Worm (Caenorhabditis elegans) whole organism, L4 larva: ENCODE data around the gene F43C11.10.

Experiments used
- F26F4.8 ChIP-seq: fragments of 200-800 bp; sonication (Bioruptor generic); conservative IDR thresholded peaks from 2 replicates; pipeline ENCODE4 v1.3.6; 2022; ENCODE audit warnings: missing genetic modification characterization, missing compliant biosample characterization
- R02D3.7 ChIP-seq: fragments of 150-350 bp; sonication (generic microtip); optimal IDR thresholded peaks from 3 replicates; lab custom pipeline; 2014; ENCODE audit warnings: missing biosample characterization, missing genetic modification characterization
- Y105C5A.15 ChIP-seq: fragments of 200-800 bp; sonication (Bioruptor generic); IDR thresholded peaks from 2 replicates; pipeline ENCODE4 v1.3.6; 2022; ENCODE audit warnings: missing genetic modification characterization, missing compliant biosample characterization
- ZK337.2 ChIP-seq: fragments of 200-800 bp; sonication (Bioruptor generic); IDR thresholded peaks from 2 replicates; pipeline ENCODE4 v1.3.6; 2022; ENCODE audit warnings: missing genetic modification reagents, missing genetic modification characterization, missing compliant biosample characterization
- ama-1 ChIP-seq: fragments of 150-350 bp; optimal IDR thresholded peaks from 2 replicates; lab custom pipeline; 2014; ENCODE audit warnings: inconsistent platforms, mixed read lengths
- ceh-28 ChIP-seq: fragments of 150-350 bp; optimal IDR thresholded peaks from 2 replicates; lab custom pipeline; 2014; ENCODE audit warnings: missing biosample characterization, missing genetic modification reagents, missing genetic modification characterization
- ceh-62 ChIP-seq: sonication (generic microtip); optimal IDR thresholded peaks from 2 replicates; lab custom pipeline; 2017; ENCODE audit warnings: missing biosample characterization, missing genetic modification characterization
- ceh-82 ChIP-seq: sonication (generic microtip); optimal IDR thresholded peaks from 2 replicates; lab custom pipeline; 2017; ENCODE audit warnings: missing biosample characterization, missing genetic modification characterization
- ces-1 ChIP-seq: fragments of 150-350 bp; sonication (generic microtip); optimal IDR thresholded peaks from 4 replicates; lab custom pipeline; 2014; ENCODE audit warnings: missing biosample characterization, missing genetic modification reagents, missing genetic modification characterization
- cey-2 ChIP-seq: sonication (generic microtip); optimal IDR thresholded peaks from 3 replicates; lab custom pipeline; 2017; ENCODE audit warnings: missing genetic modification characterization, mild to moderate bottlenecking, missing compliant biosample characterization, antibody characterized with exemption, borderline replicate concordance; ENCODE audit not compliant: insufficient read depth
- daf-16 ChIP-seq, 3 experiments: sonication (generic microtip); optimal IDR thresholded peaks; 2 replicates each; lab custom pipeline; 2016 to 2017; ENCODE audit warnings: missing genetic modification characterization in 3 of 3, missing genetic modification reagents in 3 of 3, mild to moderate bottlenecking in 2 of 3, missing compliant biosample characterization in 2 of 3, missing biosample characterization in 1 of 3, moderate library complexity in 1 of 3
- daf-19 ChIP-seq: fragments of 200-800 bp; sonication (Bioruptor generic); conservative IDR thresholded peaks from 2 replicates; pipeline ENCODE4 v1.3.6; 2022; ENCODE audit warnings: missing genetic modification characterization, missing compliant biosample characterization
- dve-1 ChIP-seq: sonication (generic microtip); optimal IDR thresholded peaks from 2 replicates; lab custom pipeline; 2017; ENCODE audit warnings: antibody characterized with exemption, mild to moderate bottlenecking, missing genetic modification characterization, missing compliant biosample characterization; ENCODE audit not compliant: insufficient read depth
- egl-27 ChIP-seq: sonication (generic microtip); optimal IDR thresholded peaks from 3 replicates; lab custom pipeline; 2017; ENCODE audit warnings: missing biosample characterization, missing genetic modification reagents, missing genetic modification characterization
- hlh-11 ChIP-seq: fragments of 200-800 bp; sonication (Bioruptor generic); optimal IDR thresholded peaks from 2 replicates; lab custom pipeline; 2018; ENCODE audit warnings: mild to moderate bottlenecking, missing genetic modification characterization, missing compliant biosample characterization
- hmg-1.1 ChIP-seq: fragments of 200-800 bp; sonication (Bioruptor generic); IDR thresholded peaks from 2 replicates; pipeline ENCODE4 v1.3.6; 2022; ENCODE audit warnings: missing genetic modification reagents, missing genetic modification characterization, missing compliant biosample characterization
- lin-1 ChIP-seq: fragments of 200-800 bp; sonication (Bioruptor generic); IDR thresholded peaks from 2 replicates; pipeline ENCODE4 v1.3.6; 2022; ENCODE audit warnings: missing genetic modification reagents, missing genetic modification characterization, missing compliant biosample characterization
- lin-13 ChIP-seq: fragments of 150-350 bp; optimal IDR thresholded peaks from 2 replicates; lab custom pipeline; 2014; ENCODE audit warnings: missing biosample characterization, missing genetic modification reagents, missing genetic modification characterization
- lin-15B ChIP-seq: fragments of 150-350 bp; sonication (generic microtip); optimal IDR thresholded peaks from 3 replicates; lab custom pipeline; 2014; ENCODE audit warnings: missing biosample characterization, missing genetic modification characterization
- lin-29 ChIP-seq: fragments of 200-800 bp; sonication (Bioruptor generic); IDR thresholded peaks from 2 replicates; pipeline ENCODE4 v1.3.6; 2022; ENCODE audit warnings: missing genetic modification reagents, missing genetic modification characterization, missing compliant biosample characterization
- madf-9 ChIP-seq: fragments of 200-800 bp; sonication (Bioruptor generic); conservative IDR thresholded peaks from 2 replicates; pipeline ENCODE4 v1.3.6; 2022; ENCODE audit warnings: missing genetic modification reagents, missing genetic modification characterization, missing compliant biosample characterization
- mdt-29 ChIP-seq: fragments of 200-800 bp; sonication (Bioruptor generic); IDR thresholded peaks from 2 replicates; pipeline ENCODE4 v1.3.6; 2022; ENCODE audit warnings: missing genetic modification reagents, missing genetic modification characterization, missing compliant biosample characterization
- mxl-2 ChIP-seq: fragments of 200-800 bp; sonication (Bioruptor generic); conservative IDR thresholded peaks from 2 replicates; pipeline ENCODE4 v1.3.6; 2022; ENCODE audit warnings: missing genetic modification reagents, missing genetic modification characterization, missing compliant biosample characterization
- mxl-3 ChIP-seq: fragments of 200-800 bp; sonication (Bioruptor generic); optimal IDR thresholded peaks from 2 replicates; lab custom pipeline; 2018; ENCODE audit warnings: mild to moderate bottlenecking, missing genetic modification characterization, missing compliant biosample characterization
- nhr-10 ChIP-seq: fragments of 150-350 bp; optimal IDR thresholded peaks from 2 replicates; lab custom pipeline; 2014; ENCODE audit warnings: missing biosample characterization, missing genetic modification characterization
- nhr-11 ChIP-seq: fragments of 150-350 bp; optimal IDR thresholded peaks from 2 replicates; lab custom pipeline; 2014; ENCODE audit warnings: missing biosample characterization, missing genetic modification characterization
- nhr-237 ChIP-seq: sonication (generic microtip); optimal IDR thresholded peaks from 2 replicates; lab custom pipeline; 2017; ENCODE audit warnings: missing biosample characterization, missing genetic modification characterization
- nhr-28 ChIP-seq: fragments of 150-350 bp; optimal IDR thresholded peaks from 2 replicates; lab custom pipeline; 2014; ENCODE audit warnings: missing biosample characterization, missing genetic modification characterization
- nhr-41 ChIP-seq: fragments of 200-800 bp; sonication (Bioruptor generic); IDR thresholded peaks from 2 replicates; pipeline ENCODE4 v1.3.6; 2022; ENCODE audit warnings: missing genetic modification reagents, missing genetic modification characterization, missing compliant biosample characterization
- nhr-6 ChIP-seq: fragments of 150-350 bp; optimal IDR thresholded peaks from 2 replicates; lab custom pipeline; 2014; ENCODE audit warnings: missing biosample characterization, missing genetic modification characterization
- pha-4 ChIP-seq, 2 experiments: fragments of 150-350 bp in 1 of 2; fragments of 200-800 bp in 1 of 2; sonication (Bioruptor generic) in 1 of 2; IDR thresholded peaks in 1 of 2; optimal IDR thresholded peaks in 1 of 2; 2 replicates each; pipeline versions ENCODE4 v1.3.6 to Lab custom; 2014 to 2022; ENCODE audit warnings: missing genetic modification characterization in 2 of 2, missing genetic modification reagents in 2 of 2, missing biosample characterization in 1 of 2, missing compliant biosample characterization in 1 of 2
- pqm-1 ChIP-seq: sonication (generic microtip); optimal IDR thresholded peaks from 2 replicates; lab custom pipeline; 2017; ENCODE audit warnings: missing biosample characterization, missing genetic modification characterization
- snpc-4 ChIP-seq: fragments of 150-350 bp; optimal IDR thresholded peaks from 2 replicates; lab custom pipeline; 2014; ENCODE audit warnings: missing biosample characterization, missing genetic modification characterization
- spr-3 ChIP-seq: fragments of 200-800 bp; sonication (Bioruptor generic); optimal IDR thresholded peaks from 2 replicates; lab custom pipeline; 2018; ENCODE audit warnings: mild to moderate bottlenecking, missing genetic modification characterization, missing compliant biosample characterization
- tra-1 ChIP-seq: fragments of 200-800 bp; sonication (Bioruptor generic); IDR thresholded peaks from 2 replicates; pipeline ENCODE4 v1.3.6; 2022; ENCODE audit warnings: missing genetic modification reagents, missing genetic modification characterization, missing compliant biosample characterization
- unc-130 ChIP-seq: sonication (generic microtip); optimal IDR thresholded peaks from 2 replicates; lab custom pipeline; 2016; ENCODE audit warnings: missing genetic modification reagents, missing genetic modification characterization, missing compliant biosample characterization
- unc-62 ChIP-seq, 3 experiments: fragments of 150-350 bp in 1 of 3; sonication (generic microtip); optimal IDR thresholded peaks in 2 of 3; peaks in 1 of 3; 1 replicate in 1 of 3; 2 replicates in 2 of 3; lab custom pipeline; 2014 to 2017; ENCODE audit warnings: missing biosample characterization in 3 of 3, missing genetic modification characterization in 3 of 3, missing genetic modification reagents in 3 of 3, missing genotype in 1 of 3
- vab-7 ChIP-seq: fragments of 200-800 bp; sonication (Bioruptor generic); IDR thresholded peaks from 2 replicates; pipeline ENCODE4 v1.3.6; 2022; ENCODE audit warnings: missing genetic modification reagents, missing genetic modification characterization, missing compliant biosample characterization
- zag-1 ChIP-seq: fragments of 150-350 bp; optimal IDR thresholded peaks from 2 replicates; lab custom pipeline; 2014; ENCODE audit warnings: missing biosample characterization, missing genetic modification characterization
- zfp-3 ChIP-seq: fragments of 200-800 bp; sonication (Bioruptor generic); conservative IDR thresholded peaks from 2 replicates; pipeline ENCODE4 v1.3.6; 2022; ENCODE audit warnings: missing genetic modification reagents, missing genetic modification characterization, missing compliant biosample characterization
- zip-11 ChIP-seq: fragments of 200-800 bp; sonication (Bioruptor generic); IDR thresholded peaks from 2 replicates; pipeline ENCODE4 v1.3.6; 2022; ENCODE audit warnings: missing genetic modification characterization, missing compliant biosample characterization

F43C11.10 gene

DNA sequence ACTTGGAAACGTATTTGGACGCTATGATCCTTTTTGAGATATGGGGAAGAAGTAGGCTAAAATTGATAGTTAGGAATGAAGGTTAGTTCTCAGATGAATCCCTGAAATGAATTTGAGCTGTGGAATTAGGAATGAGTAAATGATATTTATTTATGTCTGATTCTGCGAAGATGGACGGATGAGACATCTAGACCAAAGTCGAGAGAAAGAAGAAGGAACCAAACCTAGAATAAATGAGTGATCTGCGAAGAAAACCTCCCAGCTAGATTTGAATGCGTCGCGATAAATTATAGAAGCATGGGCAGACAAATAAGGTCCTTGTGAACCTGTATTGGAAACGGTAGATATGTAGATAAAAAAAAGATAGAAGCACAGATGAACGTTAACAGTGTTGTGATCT lies 7.5 kb upstream of the F43C11.10 start, which contains the start of gene F43C11.16 (continued):
- TF ChIP-seq ama-1 (lab: Kevin White, UChicago) (no peak), ceh-82 (tag; lab: Kevin White, UChicago) (no peak), lin-15B (no peak), ceh-28 (tag; lab: Kevin White, UChicago) (no peak)

DNA sequence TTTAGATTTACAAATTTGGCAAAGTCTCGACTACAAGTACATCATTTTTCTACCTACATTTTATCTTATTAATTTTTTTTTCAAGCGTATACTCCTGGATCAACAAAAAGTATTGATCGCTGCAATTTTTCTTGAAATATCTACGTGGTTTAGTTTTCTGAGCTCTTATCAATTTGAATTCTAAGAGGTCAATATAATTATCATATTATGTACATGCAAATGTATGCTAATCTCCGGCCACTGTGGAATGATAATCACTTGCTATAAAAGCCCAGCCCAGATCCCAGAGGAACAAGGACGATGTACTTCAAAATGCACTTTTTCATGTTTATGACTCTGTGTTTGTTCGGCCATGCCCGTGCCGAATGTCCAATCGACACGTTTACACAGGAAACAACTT lies 4.3 kb upstream of the F43C11.10 start, which contains the start of gene F43C11.1:
Gene F43C11.1, plus strand, starts transcription at position 301 of the 400 bp plus-strand sequence.
- TF ChIP-seq madf-9 (GFP tag; lab: Robert Waterston, UW) (no peak), nhr-10 (tag; lab: Kevin White, UChicago) (no peak), cey-2 (tag; lab: Kevin White, UChicago) (no peak), spr-3 (GFP tag; lab: Kevin White, UChicago) (no peak), hmg-1.1 (GFP tag; lab: Robert Waterston, UW) (no peak), nhr-11 (tag; lab: Kevin White, UChicago) (no peak), zag-1 (tag; lab: Kevin White, UChicago) (no peak), ZK337.2 (GFP tag; lab: Robert Waterston, UW) (no peak)

DNA sequence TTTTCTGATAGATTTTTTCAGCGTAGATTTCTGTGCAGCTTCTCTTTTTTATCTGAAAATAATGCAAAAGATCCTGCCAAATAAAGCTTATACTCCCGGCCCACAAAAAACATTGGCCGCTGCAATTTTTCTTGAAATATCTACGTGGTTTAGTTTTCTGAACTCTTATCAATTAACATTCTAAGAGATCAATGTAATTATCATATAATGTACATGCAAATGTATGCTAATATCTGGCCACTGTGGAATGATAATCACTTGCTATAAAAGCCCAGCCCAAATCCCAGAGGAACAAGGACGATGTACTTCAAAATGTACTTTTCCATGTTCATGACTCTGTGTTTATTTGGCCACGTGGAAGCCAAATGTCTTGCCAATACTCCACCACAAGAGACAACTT lies 2.0 kb upstream of the F43C11.10 start, which contains the start of gene F43C11.2:
Gene F43C11.2, plus strand, starts transcription at position 301 of the 400 bp plus-strand sequence.
- TF ChIP-seq dve-1 = no peak
- no peak for TF ChIP-seq unc-62 (GFP tag; optimal IDR thresholded peaks at IDR 0.05 in 1 of 2; lab: Kevin White, UChicago)
- no peak for TF ChIP-seq unc-62 (tag; optimal IDR thresholded peaks at IDR 0.05; lab: Kevin White, UChicago)
- TF ChIP-seq daf-16 (GFP tag; optimal IDR thresholded peaks at IDR 0.05; lab: Kevin White, UChicago) = no peak
- TF ChIP-seq daf-16 (tag; optimal IDR thresholded peaks at IDR 0.05; lab: Kevin White, UChicago) = no peak
- TF ChIP-seq ceh-62 = no peak
- TF ChIP-seq lin-13 = no peak

DNA sequence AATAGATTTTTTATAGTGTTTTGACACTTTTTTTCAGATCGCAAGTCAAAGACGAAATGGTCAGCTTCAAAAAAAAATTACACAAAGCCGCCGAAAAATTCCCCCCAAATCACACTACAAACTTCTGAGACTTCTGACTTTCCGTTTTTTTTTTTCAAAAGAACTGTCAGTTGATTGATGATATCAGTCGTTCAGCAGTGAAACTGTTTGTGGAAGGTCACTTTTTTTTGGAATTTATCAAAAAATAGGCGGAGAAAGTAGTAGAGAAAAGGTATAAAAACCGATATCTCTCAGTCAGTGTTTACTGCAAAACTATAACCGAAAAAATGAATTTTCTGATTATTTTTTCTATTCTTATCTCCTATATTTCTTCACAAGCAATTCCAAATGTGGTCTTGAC lies 566 bp upstream of the F43C11.10 start, which contains the start of gene F43C11.3:
Gene F43C11.3, plus strand, starts transcription at position 301 of the 400 bp plus-strand sequence.
- TF ChIP-seq snpc-4 (no peak), nhr-28 (peak; percentile 43)

DNA sequence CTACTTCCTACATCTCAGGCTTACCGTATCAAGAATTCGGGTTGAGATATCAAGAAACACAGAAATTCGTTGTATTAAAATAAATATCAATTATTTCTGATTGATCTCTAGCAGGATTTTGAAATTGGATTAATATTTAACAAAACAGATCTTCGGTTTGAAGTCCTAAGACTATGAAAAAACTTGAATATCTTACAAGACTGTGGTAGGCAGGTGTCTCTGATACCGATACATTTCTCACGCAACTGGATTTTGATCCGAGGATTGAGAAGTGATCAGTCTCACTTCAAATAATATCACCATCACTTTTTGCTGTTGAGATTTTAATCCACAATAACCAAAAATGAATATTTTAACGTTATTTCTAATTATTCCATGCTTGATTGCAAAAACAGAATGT lies 5.8 kb downstream of the F43C11.10 start, which contains the start of gene F43C11.4:
Gene F43C11.4, plus strand, starts transcription at position 301 of the 400 bp plus-strand sequence.
- TF ChIP-seq pha-4 (GFP tag; IDR thresholded peaks at IDR 0.05; lab: Robert Waterston, UW) (no peak), pha-4 (tag; optimal IDR thresholded peaks at IDR 0.05; lab: Kevin White, UChicago) (no peak), Y105C5A.15 (no peak), nhr-6 (tag; lab: Kevin White, UChicago) (no peak), hmg-1.1 (GFP tag; lab: Robert Waterston, UW) (no peak), unc-130 (GFP tag; lab: Kevin White, UChicago) (no peak), mxl-3 (no peak)

DNA sequence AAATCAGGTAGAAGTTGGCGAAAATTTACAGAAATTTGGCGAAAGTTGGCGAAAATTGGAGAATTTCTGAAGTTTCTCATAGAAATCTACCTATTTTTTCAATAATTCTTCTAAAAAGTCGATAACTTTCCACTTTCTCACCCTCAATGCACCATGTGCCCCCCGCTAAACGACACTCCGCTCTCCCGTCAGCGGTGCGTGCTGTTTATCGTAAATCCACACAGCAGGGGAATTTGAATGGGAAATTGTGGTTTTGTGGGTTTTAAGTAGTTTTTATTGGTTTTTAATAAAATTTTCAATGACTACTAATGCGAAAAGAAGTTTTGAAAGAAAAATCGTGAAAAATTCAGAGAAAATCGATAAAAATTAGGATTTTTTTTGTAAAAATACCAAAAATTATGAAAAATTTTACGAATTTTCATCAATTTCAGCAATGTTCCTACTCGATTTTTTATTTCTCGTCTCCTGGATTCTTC lies 10.4 kb downstream of the F43C11.10 start, which contains the start of gene F43C11.6:
Gene F43C11.6, plus strand, starts transcription at position 426 of the 476 bp plus-strand sequence.
- TF ChIP-seq daf-19 (no peak), zip-11 (GFP tag; lab: Robert Waterston, UW) (no peak), nhr-41 (GFP tag; lab: Robert Waterston, UW) (no peak), lin-15B (no peak), tra-1 (GFP tag; lab: Robert Waterston, UW) (no peak), vab-7 (GFP tag; lab: Robert Waterston, UW) (no peak), pha-4 (GFP tag; IDR thresholded peaks at IDR 0.05; lab: Robert Waterston, UW) (no peak), pha-4 (tag; optimal IDR thresholded peaks at IDR 0.05; lab: Kevin White, UChicago) (no peak), lin-1 (GFP tag; lab: Robert Waterston, UW) (no peak), mdt-29 (GFP tag; lab: Robert Waterston, UW) (no peak), zfp-3 (GFP tag; lab: Robert Waterston, UW) (no peak), mxl-2 (GFP tag; lab: Robert Waterston, UW) (no peak), F26F4.8 (no peak), Y105C5A.15 (no peak), pqm-1 (tag; lab: Kevin White, UChicago) (no peak), egl-27 (tag; lab: Kevin White, UChicago) (no peak), lin-29 (GFP tag; lab: Robert Waterston, UW) (no peak), R02D3.7 (tag; lab: Kevin White, UChicago) (peak; percentile 67), ces-1 (GFP tag; lab: Kevin White, UChicago) (no peak), nhr-237 (tag; lab: Kevin White, UChicago) (no peak), ceh-62 (no peak), hlh-11 (tag; lab: Kevin White, UChicago) (no peak)
